Worm (Caenorhabditis elegans) whole organism, young adult: ENCODE results near the gene srz-62.
A peak's percentile ranks its signal among the peaks of the same experiment; 100 is the strongest.

Source experiments
- B0035.1 ChIP-seq: sonication (generic microtip); optimal IDR thresholded peaks from 2 replicates; lab custom pipeline; 2016; ENCODE audit warnings: missing genetic modification characterization, mild to moderate bottlenecking, missing compliant biosample characterization, missing genotype, missing genetic modification reagents
- B0261.1 ChIP-seq: sonication (generic microtip); optimal IDR thresholded peaks from 2 replicates; lab custom pipeline; 2016; ENCODE audit warnings: mild to moderate bottlenecking, missing genetic modification characterization, moderate library complexity, missing compliant biosample characterization
- B0336.3 ChIP-seq: fragments of 200-800 bp; sonication (Bioruptor generic); IDR thresholded peaks from 2 replicates; pipeline ENCODE4 v1.3.6; 2022; ENCODE audit warnings: missing genetic modification characterization, missing compliant biosample characterization
- C06A6.2 ChIP-seq: fragments of 200-800 bp; sonication (Bioruptor generic); conservative IDR thresholded peaks from 2 replicates; pipeline ENCODE4 v1.3.6; 2022; ENCODE audit warnings: missing genetic modification characterization, missing compliant biosample characterization
- F10E7.11 ChIP-seq: sonication (generic microtip); optimal IDR thresholded peaks from 2 replicates; lab custom pipeline; 2017; ENCODE audit warnings: mild to moderate bottlenecking, missing genetic modification characterization, moderate library complexity, missing compliant biosample characterization
- F49E8.2 ChIP-seq: sonication (generic microtip); optimal IDR thresholded peaks from 3 replicates; lab custom pipeline; 2017; ENCODE audit warnings: missing genetic modification characterization, mild to moderate bottlenecking, missing compliant biosample characterization, antibody characterized with exemption, moderate library complexity; ENCODE audit not compliant: insufficient read depth
- Y53F4B.3 ChIP-seq: fragments of 200-800 bp; sonication (Bioruptor generic); IDR thresholded peaks from 2 replicates; pipeline ENCODE4 v1.3.6; 2022; ENCODE audit warnings: missing genetic modification reagents, missing genetic modification characterization, missing compliant biosample characterization
- Y53G8AR.9 ChIP-seq: fragments of 200-800 bp; sonication (Bioruptor generic); conservative IDR thresholded peaks from 2 replicates; pipeline ENCODE4 v1.3.6; 2022; ENCODE audit warnings: missing genetic modification reagents, missing genetic modification characterization, missing compliant biosample characterization
- Y67H2A.10 ChIP-seq: fragments of 200-800 bp; sonication (Bioruptor generic); conservative IDR thresholded peaks from 2 replicates; pipeline ENCODE4 v1.3.6; 2022; ENCODE audit warnings: missing genetic modification reagents, missing genetic modification characterization, missing compliant biosample characterization
- ZK185.1 ChIP-seq: sonication (generic microtip); optimal IDR thresholded peaks from 2 replicates; lab custom pipeline; 2016; ENCODE audit warnings: mild to moderate bottlenecking, missing genetic modification characterization, missing compliant biosample characterization; ENCODE audit not compliant: poor library complexity, severe bottlenecking
- aptf-2 ChIP-seq: fragments of 200-800 bp; sonication (Bioruptor generic); conservative IDR thresholded peaks from 2 replicates; pipeline ENCODE4 v1.3.6; 2022; ENCODE audit warnings: missing genetic modification reagents, missing genetic modification characterization, missing compliant biosample characterization
- bed-2 ChIP-seq: fragments of 200-800 bp; sonication (Bioruptor generic); IDR thresholded peaks from 2 replicates; pipeline ENCODE4 v1.3.6; 2022; ENCODE audit warnings: missing genetic modification reagents, missing genetic modification characterization, missing compliant biosample characterization
- cebp-2 ChIP-seq: fragments of 200-800 bp; sonication (Bioruptor generic); IDR thresholded peaks from 2 replicates; pipeline ENCODE4 v1.3.6; 2022; ENCODE audit warnings: missing genetic modification characterization, missing compliant biosample characterization
- ceh-100 ChIP-seq: fragments of 200-800 bp; sonication (Bioruptor generic); IDR thresholded peaks from 2 replicates; pipeline ENCODE4 v1.3.6; 2022; ENCODE audit warnings: missing genetic modification reagents, missing genetic modification characterization, missing compliant biosample characterization
- ceh-79 ChIP-seq: sonication (generic microtip); optimal IDR thresholded peaks from 2 replicates; lab custom pipeline; 2017; ENCODE audit warnings: mild to moderate bottlenecking, missing genetic modification characterization, missing compliant biosample characterization
- chd-7 ChIP-seq: sonication (generic microtip); optimal IDR thresholded peaks from 2 replicates; lab custom pipeline; 2016; ENCODE audit warnings: mild to moderate bottlenecking, missing genetic modification characterization, moderate library complexity, missing compliant biosample characterization
- dpff-1 ChIP-seq: sonication (generic microtip); optimal IDR thresholded peaks from 2 replicates; lab custom pipeline; 2017; ENCODE audit warnings: mild to moderate bottlenecking, missing genetic modification characterization, missing compliant biosample characterization
- dpl-1 ChIP-seq: fragments of 150-350 bp; optimal IDR thresholded peaks from 2 replicates; lab custom pipeline; 2014; ENCODE audit warnings: missing biosample characterization, missing genetic modification reagents, missing genetic modification characterization
- egl-18 ChIP-seq: fragments of 200-800 bp; sonication (Bioruptor generic); IDR thresholded peaks from 2 replicates; pipeline ENCODE4 v1.3.6; 2022; ENCODE audit warnings: missing genetic modification reagents, missing genetic modification characterization, missing compliant biosample characterization
- egrh-3 ChIP-seq: fragments of 200-800 bp; sonication (Bioruptor generic); IDR thresholded peaks from 2 replicates; pipeline ENCODE4 v1.3.6; 2022; ENCODE audit warnings: missing genetic modification reagents, missing genetic modification characterization, missing compliant biosample characterization
- ets-4 ChIP-seq: fragments of 200-800 bp; sonication (Bioruptor generic); optimal IDR thresholded peaks from 2 replicates; lab custom pipeline; 2018; ENCODE audit warnings: mild to moderate bottlenecking, missing genetic modification characterization, missing compliant biosample characterization
- hmg-20 ChIP-seq: fragments of 200-800 bp; sonication (Bioruptor generic); IDR thresholded peaks from 2 replicates; pipeline ENCODE4 v1.3.6; 2022; ENCODE audit warnings: missing genetic modification reagents, missing genetic modification characterization, missing compliant biosample characterization
- let-607 ChIP-seq, 2 experiments: fragments of 200-800 bp in 1 of 2; sonication (Bioruptor generic) in 1 of 2; sonication (generic microtip) in 1 of 2; optimal IDR thresholded peaks; 2 replicates each; lab custom pipeline; 2016 to 2018; ENCODE audit warnings: mild to moderate bottlenecking in 2 of 2, missing compliant biosample characterization in 2 of 2, missing genetic modification characterization in 2 of 2, moderate library complexity in 2 of 2, missing genotype in 1 of 2
- lin-26 ChIP-seq: fragments of 200-800 bp; sonication (Bioruptor generic); IDR thresholded peaks from 2 replicates; pipeline ENCODE4 v1.3.6; 2022; ENCODE audit warnings: missing genetic modification reagents, missing genetic modification characterization, missing compliant biosample characterization
- lsl-1 ChIP-seq: fragments of 200-800 bp; sonication (Bioruptor generic); optimal IDR thresholded peaks from 2 replicates; lab custom pipeline; 2018; ENCODE audit warnings: mild to moderate bottlenecking, missing genetic modification characterization, moderate library complexity, missing compliant biosample characterization
- lsy-27 ChIP-seq: sonication (generic microtip); optimal IDR thresholded peaks from 2 replicates; lab custom pipeline; 2017; ENCODE audit warnings: missing genetic modification characterization, mild to moderate bottlenecking, missing compliant biosample characterization, antibody characterized with exemption, missing genotype, borderline replicate concordance; ENCODE audit not compliant: insufficient read depth
- madf-8 ChIP-seq: fragments of 200-800 bp; sonication (Bioruptor generic); conservative IDR thresholded peaks from 2 replicates; pipeline ENCODE4 v1.3.6; 2022; ENCODE audit warnings: missing genetic modification reagents, missing genetic modification characterization, missing compliant biosample characterization
- mcd-1 ChIP-seq: fragments of 200-800 bp; sonication (Bioruptor generic); IDR thresholded peaks from 2 replicates; pipeline ENCODE4 v1.3.6; 2022; ENCODE audit warnings: missing genetic modification reagents, missing genetic modification characterization, missing compliant biosample characterization
- mes-4 ChIP-seq: sonication (generic microtip); optimal IDR thresholded peaks from 2 replicates; lab custom pipeline; 2016; ENCODE audit warnings: missing genotype, missing genetic modification characterization, missing compliant biosample characterization
- nhr-179 ChIP-seq: sonication (generic microtip); optimal IDR thresholded peaks from 2 replicates; lab custom pipeline; 2016; ENCODE audit warnings: mild to moderate bottlenecking, missing genetic modification characterization, missing compliant biosample characterization
- pbrm-1 ChIP-seq: fragments of 200-800 bp; sonication (Bioruptor generic); IDR thresholded peaks from 2 replicates; pipeline ENCODE4 v1.3.6; 2022; ENCODE audit warnings: missing genetic modification reagents, missing genetic modification characterization, missing compliant biosample characterization
- pha-4 ChIP-seq: fragments of 150-350 bp; sonication (generic microtip); optimal IDR thresholded peaks from 2 replicates; lab custom pipeline; 2014; ENCODE audit warnings: missing biosample characterization, missing genetic modification reagents, missing genetic modification characterization
- snpc-1.1 ChIP-seq: sonication (generic microtip); optimal IDR thresholded peaks from 2 replicates; lab custom pipeline; 2017; ENCODE audit warnings: missing genetic modification characterization, mild to moderate bottlenecking, missing compliant biosample characterization, antibody characterized with exemption, moderate library complexity, missing genotype, missing genetic modification reagents; ENCODE audit not compliant: insufficient read depth
- snpc-3.4 ChIP-seq: sonication (generic microtip); optimal IDR thresholded peaks from 2 replicates; lab custom pipeline; 2017; ENCODE audit warnings: missing genetic modification characterization, mild to moderate bottlenecking, missing compliant biosample characterization, antibody characterized with exemption, moderate library complexity, missing genotype, missing genetic modification reagents
- somi-1 ChIP-seq: fragments of 200-800 bp; sonication (Bioruptor generic); optimal IDR thresholded peaks from 2 replicates; lab custom pipeline; 2018; ENCODE audit warnings: mild to moderate bottlenecking, missing genetic modification characterization, missing compliant biosample characterization
- tbx-9 ChIP-seq: sonication (generic microtip); optimal IDR thresholded peaks from 2 replicates; lab custom pipeline; 2016; ENCODE audit warnings: borderline replicate concordance, missing genetic modification characterization, inconsistent platforms, missing compliant biosample characterization
- zfh-2 ChIP-seq: fragments of 200-800 bp; sonication (Bioruptor generic); conservative IDR thresholded peaks from 2 replicates; pipeline ENCODE4 v1.3.6; 2022; ENCODE audit warnings: missing genetic modification reagents, missing genetic modification characterization, missing compliant biosample characterization
- ztf-18 ChIP-seq: sonication (generic microtip); optimal IDR thresholded peaks from 2 replicates; lab custom pipeline; 2016; ENCODE audit warnings: missing genotype, mild to moderate bottlenecking, missing genetic modification characterization, missing compliant biosample characterization
- ztf-28 ChIP-seq: fragments of 200-800 bp; sonication (Bioruptor generic); IDR thresholded peaks from 2 replicates; pipeline ENCODE4 v1.3.6; 2022; ENCODE audit warnings: missing genetic modification reagents, missing genetic modification characterization, missing compliant biosample characterization

Gene srz-62

ce11 chrIV:3857999-3858552 is 42.2 kb upstream of the srz-62 start:
- TF ChIP-seq cebp-2 (no peak), dpl-1 (GFP tag; lab: Kevin White, UChicago) (no peak), ztf-28 (GFP tag; lab: Robert Waterston, UW) (no peak), F49E8.2 (tag; lab: Kevin White, UChicago) (no peak), egl-18 (GFP tag; lab: Robert Waterston, UW) (no peak), tbx-9 (no peak), B0336.3 (GFP tag; lab: Robert Waterston, UW) (no peak), Y53F4B.3 (GFP tag; lab: Robert Waterston, UW) (no peak), pha-4 (tag; lab: Kevin White, UChicago) (no peak), ets-4 (no peak)
- TF ChIP-seq, all 124 proteins: peak for 0

- TF ChIP-seq zfh-2 (GFP tag; lab: Robert Waterston, UW) = peak; percentile 61
- TF ChIP-seq mcd-1 (GFP tag; lab: Robert Waterston, UW) = 0 out of 2 replicates have a peak, but pooled peaks have one; percentile 5
- TF ChIP-seq cebp-2 = no peak
Measured at ce11 chrIV:3859552-3859951, 40.8 kb upstream of the srz-62 start.

DNA sequence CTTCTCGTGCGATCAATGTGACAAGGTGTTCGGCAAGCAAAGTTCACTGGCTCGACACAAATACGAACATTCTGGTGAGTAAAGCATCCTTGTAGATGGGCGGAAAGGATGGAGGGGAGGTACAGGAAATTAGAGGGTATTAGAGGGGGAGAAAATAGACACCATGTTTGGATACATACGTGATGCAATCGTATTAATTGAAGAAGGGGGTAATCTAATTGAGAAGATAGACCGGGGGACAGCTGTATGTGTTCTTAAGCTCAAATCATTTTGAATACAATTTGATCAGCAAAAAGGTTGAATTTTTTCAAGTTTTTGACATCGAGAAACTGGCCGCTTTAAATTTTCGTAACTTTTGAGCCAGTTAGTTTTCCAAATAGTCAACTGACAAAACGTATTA is 39.9 kb upstream of the srz-62 start:
- TF ChIP-seq dpff-1 (tag; lab: Kevin White, UChicago) = no peak
- no peak for TF ChIP-seq pbrm-1
- no peak for TF ChIP-seq aptf-2
- no peak for TF ChIP-seq nhr-179 (tag; lab: Kevin White, UChicago)

ce11 chrIV:3862948-3863347 is 37.4 kb upstream of the srz-62 start:
- TF ChIP-seq ztf-18 (no peak), lsy-27 (tag; lab: Kevin White, UChicago) (no peak), let-607 (tag; optimal IDR thresholded peaks at IDR 0.05; lab: Kevin White, UChicago) (no peak), bed-2 (GFP tag; lab: Robert Waterston, UW) (no peak), ztf-28 (GFP tag; lab: Robert Waterston, UW) (no peak), ceh-79 (tag; lab: Kevin White, UChicago) (no peak), B0261.1 (no peak), egrh-3 (GFP tag; lab: Robert Waterston, UW) (no peak), snpc-3.4 (tag; lab: Kevin White, UChicago) (no peak), C06A6.2 (no peak), Y53G8AR.9 (GFP tag; lab: Robert Waterston, UW) (no peak), madf-8 (GFP tag; lab: Robert Waterston, UW) (no peak)

DNA sequence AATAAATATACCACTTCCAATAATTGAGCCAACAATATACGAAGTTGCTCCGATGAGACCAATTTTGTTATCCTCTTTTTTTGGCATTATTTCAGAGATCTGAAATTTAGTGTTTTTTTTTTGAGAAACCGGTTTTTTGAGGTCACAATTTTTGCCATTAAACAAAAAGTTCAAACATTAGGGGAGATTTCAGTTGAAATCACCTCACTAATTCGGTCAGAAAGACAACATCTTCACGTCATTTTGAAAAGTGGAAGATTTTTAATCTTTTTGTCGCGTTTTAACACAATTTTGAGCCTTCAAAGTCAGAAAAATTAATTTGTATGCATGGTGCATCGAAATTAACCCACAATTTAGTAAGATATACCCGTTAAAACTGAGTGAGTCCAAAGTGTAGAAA is 35.4 kb upstream of the srz-62 start, which contains the start of gene aat-8:
TSS of gene aat-8 (minus strand) at position 101 of the 400 bp plus-strand sequence.
- TF ChIP-seq pbrm-1 (no peak), ZK185.1 (tag; lab: Kevin White, UChicago) (no peak), Y67H2A.10 (no peak), somi-1 (no peak), lsl-1 (GFP tag; lab: Kevin White, UChicago) (no peak), lin-26 (GFP tag; lab: Robert Waterston, UW) (no peak), B0035.1 (tag; lab: Kevin White, UChicago) (no peak), snpc-1.1 (tag; lab: Kevin White, UChicago) (no peak), Y53G8AR.9 (GFP tag; lab: Robert Waterston, UW) (no peak), mes-4 (tag; lab: Kevin White, UChicago) (no peak), ceh-100 (GFP tag; lab: Robert Waterston, UW) (no peak), hmg-20 (GFP tag; lab: Robert Waterston, UW) (no peak), pha-4 (tag; lab: Kevin White, UChicago) (no peak), F10E7.11 (tag; lab: Kevin White, UChicago) (no peak), chd-7 (tag; lab: Kevin White, UChicago) (no peak)
